In the genomic region with DNA sequence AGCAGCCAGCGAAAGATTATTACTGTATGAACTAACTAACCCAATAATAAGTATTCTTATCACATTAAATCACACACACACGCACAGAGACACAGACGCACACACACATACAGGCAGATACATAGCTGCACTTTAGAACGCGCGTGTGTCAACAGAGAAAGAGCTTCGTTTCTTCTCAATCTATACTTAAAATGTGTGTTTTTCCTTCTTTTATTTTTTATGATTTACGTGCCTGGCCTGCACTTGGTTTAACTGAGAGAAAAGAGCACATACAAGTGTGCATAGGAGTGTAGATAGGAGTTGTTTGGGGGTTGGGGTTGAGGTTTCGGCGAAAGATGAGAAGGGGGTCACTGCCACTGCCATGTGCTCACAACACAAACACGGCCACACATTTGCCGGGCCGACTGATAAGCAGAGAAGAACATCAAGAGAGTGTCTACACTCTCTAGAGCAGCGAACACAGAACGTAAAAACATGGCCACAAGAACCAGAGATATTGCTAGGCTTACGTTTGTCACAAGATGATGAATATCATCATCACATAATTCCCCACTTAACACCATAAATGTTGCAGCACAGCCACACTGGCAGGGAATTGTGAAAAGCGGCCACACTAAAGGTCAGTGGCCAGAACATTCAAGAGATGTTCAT, we compare ENCODE assay signal across 2 fruit fly cellular contexts.
TF ChIP-seq lines count a peak whose summit lies in the region.

No protein-coding gene starts in this region.

TF ChIP-seq in whole organism, adult, 20 proteins besides CTCF, POLR2A, EP300 and RAD21 (continued from another document):
- TF ChIP-seq CG5204 (GFP tag; optimal IDR thresholded peaks at IDR 0.05; lab: Kevin White, UChicago) (no peak), CG7045 (GFP tag; optimal IDR thresholded peaks at IDR 0.05; lab: Kevin White, UChicago) (no peak), toe (GFP tag; optimal IDR thresholded peaks at IDR 0.05; lab: Kevin White, UChicago) (no peak)

TF ChIP-seq in whole organism, embryonic, 481 proteins besides CTCF, POLR2A, EP300 and RAD21 (continued from another document):
- TF ChIP-seq chinmo (GFP tag; IDR thresholded peaks at IDR 0.05; lab: Robert Waterston, UW; ENCODE audit: partially characterized antibody): 0 out of 4 replicates have a peak, but pooled peaks have one; percentile 72
- TF ChIP-seq kni (GFP tag; optimal IDR thresholded peaks at IDR 0.05; lab: Kevin White, UChicago): peak; percentile 19
- TF ChIP-seq nom (GFP tag; optimal IDR thresholded peaks at IDR 0.05; lab: Kevin White, UChicago): peak; percentile 61
- TF ChIP-seq dm (GFP tag; optimal IDR thresholded peaks at IDR 0.05; lab: Kevin White, UChicago): peak; percentile 30
- TF ChIP-seq slou (GFP tag; optimal IDR thresholded peaks at IDR 0.05; lab: Kevin White, UChicago): no peak
- TF ChIP-seq Pdp1 (GFP tag; optimal IDR thresholded peaks at IDR 0.05; lab: Kevin White, UChicago): peak in 1 of 2 experiments; percentile 1
- no peak for TF ChIP-seq CG1233 (GFP tag; optimal IDR thresholded peaks at IDR 0.05; lab: Kevin White, UChicago)
- peak; percentile 29 for TF ChIP-seq pros (GFP tag; optimal IDR thresholded peaks at IDR 0.05; lab: Kevin White, UChicago)
- no peak for TF ChIP-seq CG15269 (tag; optimal IDR thresholded peaks at IDR 0.05; lab: Kevin White, UChicago)
- 0 out of 3 replicates have a peak, but pooled peaks have one; percentile 9 for TF ChIP-seq ci (GFP tag; IDR thresholded peaks at IDR 0.05; lab: Robert Waterston, UW)
- no peak for TF ChIP-seq CG31365 (tag; optimal IDR thresholded peaks at IDR 0.05; lab: Kevin White, UChicago)
- TF ChIP-seq CkIIα-i1 (GFP tag; IDR thresholded peaks at IDR 0.05; lab: Robert Waterston, UW): no peak
- no peak for TF ChIP-seq zen (tag; optimal IDR thresholded peaks at IDR 0.05; lab: Kevin White, UChicago)
- TF ChIP-seq CG9609 (GFP tag; optimal IDR thresholded peaks at IDR 0.05; lab: Kevin White, UChicago): no peak
- TF ChIP-seq sens (GFP tag; lab: Kevin White, UChicago): peak; percentile 68
- TF ChIP-seq sug (tag; optimal IDR thresholded peaks at IDR 0.05; lab: Kevin White, UChicago): peak; percentile 51
- TF ChIP-seq Fer3 (tag; optimal IDR thresholded peaks at IDR 0.05; lab: Kevin White, UChicago): no peak
- TF ChIP-seq CG4360 (GFP tag; IDR thresholded peaks at IDR 0.05; lab: Robert Waterston, UW): 0 out of 2 replicates have a peak, but pooled peaks have one; percentile 24
- TF ChIP-seq bowl (GFP tag; IDR thresholded peaks at IDR 0.05; lab: Robert Waterston, UW): no peak
- no peak for TF ChIP-seq tx (GFP tag; optimal IDR thresholded peaks at IDR 0.05; lab: Kevin White, UChicago)
- TF ChIP-seq Hr78 (GFP tag; optimal IDR thresholded peaks at IDR 0.05; lab: Kevin White, UChicago): peak in 1 of 2 experiments; percentile 35
- no peak for TF ChIP-seq Oli (tag; optimal IDR thresholded peaks at IDR 0.05; lab: Kevin White, UChicago)
- peak; percentile 22; the same call in 1 of the 3 replicates for TF ChIP-seq Dbx (GFP tag; IDR thresholded peaks at IDR 0.05; lab: Robert Waterston, UW)
- no peak for TF ChIP-seq CG8478 (optimal IDR thresholded peaks at IDR 0.05; lab: Kevin White, UChicago)
- no peak for TF ChIP-seq CG2199 (GFP tag; IDR thresholded peaks at IDR 0.05; lab: Robert Waterston, UW)
- TF ChIP-seq HmgD (GFP tag; optimal IDR thresholded peaks at IDR 0.05; lab: Kevin White, UChicago): no peak
- peak; percentile 65 for TF ChIP-seq twi (tag; optimal IDR thresholded peaks at IDR 0.05; lab: Kevin White, UChicago)
- no peak for TF ChIP-seq CG6765 (GFP tag; optimal IDR thresholded peaks at IDR 0.05; lab: Kevin White, UChicago)
- TF ChIP-seq CG8290 (GFP tag; optimal IDR thresholded peaks at IDR 0.05; lab: Kevin White, UChicago): peak; percentile 2
- TF ChIP-seq CG8290 (tag; optimal IDR thresholded peaks at IDR 0.05; lab: Kevin White, UChicago): peak in 1 of 2 experiments; percentile 11
- TF ChIP-seq lab (GFP tag; optimal IDR thresholded peaks at IDR 0.05; lab: Kevin White, UChicago): peak; percentile 2
- TF ChIP-seq Med (GFP tag; lab: Kevin White, UChicago): peak; percentile 57
- TF ChIP-seq CG2129 (GFP tag; IDR thresholded peaks at IDR 0.05; lab: Robert Waterston, UW; ENCODE audit: partially characterized antibody): no peak
- TF ChIP-seq CG6791 (GFP tag; IDR thresholded peaks at IDR 0.05; lab: Robert Waterston, UW; ENCODE audit: partially characterized antibody): peak; percentile 45; the same call in 1 of the 3 replicates
- peak in 1 of 2 experiments; percentile 16 for TF ChIP-seq Trl (optimal IDR thresholded peaks at IDR 0.05; lab: Kevin White, UChicago)
- no peak for TF ChIP-seq Trl (GFP tag; optimal IDR thresholded peaks at IDR 0.05; lab: Kevin White, UChicago)
- TF ChIP-seq Ptx1 (GFP tag; IDR thresholded peaks at IDR 0.05; lab: Robert Waterston, UW): no peak
- TF ChIP-seq org-1 (GFP tag; optimal IDR thresholded peaks at IDR 0.05; lab: Kevin White, UChicago): no peak
- no peak for TF ChIP-seq Rfx (GFP tag; IDR thresholded peaks at IDR 0.05; lab: Robert Waterston, UW)
- TF ChIP-seq Chrac-16 (GFP tag; optimal IDR thresholded peaks at IDR 0.05; lab: Kevin White, UChicago): no peak
- no peak for TF ChIP-seq ac (GFP tag; optimal IDR thresholded peaks at IDR 0.05; lab: Kevin White, UChicago)
- no peak for TF ChIP-seq HLH3B (GFP tag; IDR thresholded peaks at IDR 0.05; lab: Robert Waterston, UW)
- no peak for TF ChIP-seq CG11093 (GFP tag; IDR thresholded peaks at IDR 0.05; lab: Robert Waterston, UW)
- TF ChIP-seq Elba2 (GFP tag; optimal IDR thresholded peaks at IDR 0.05; lab: Kevin White, UChicago): no peak
- no peak for TF ChIP-seq lola (GFP tag; optimal IDR thresholded peaks at IDR 0.05; lab: Kevin White, UChicago)
- TF ChIP-seq CG12391 (tag; optimal IDR thresholded peaks at IDR 0.05; lab: Kevin White, UChicago): no peak
